Fruit fly (Drosophila melanogaster) whole organism, embryonic: Measurements from ENCODE around the gene CG8149.

Experiments
- Bdp1 ChIP-seq: fragments of 200-800 bp; sonication (Bioruptor generic); optimal IDR thresholded peaks from 3 replicates; lab custom pipeline; 2016; ENCODE audit warnings: missing biosample characterization, missing genetic modification characterization
- BtbVII ChIP-seq: fragments of 200-800 bp; sonication (Bioruptor generic); optimal IDR thresholded peaks from 3 replicates; lab custom pipeline; 2017; ENCODE audit warnings: missing biosample characterization, mild to moderate bottlenecking, missing genetic modification characterization
- CG12071 ChIP-seq: fragments of 200-800 bp; sonication (Bioruptor generic); optimal IDR thresholded peaks from 3 replicates; lab custom pipeline; 2018; ENCODE audit warnings: missing biosample characterization, mild to moderate bottlenecking, missing genetic modification characterization
- CG1233 ChIP-seq: fragments of 200-800 bp; sonication (Bioruptor generic); optimal IDR thresholded peaks from 4 replicates; lab custom pipeline; 2018; ENCODE audit warnings: missing biosample characterization, mild to moderate bottlenecking, missing genetic modification characterization
- CG12744 ChIP-seq: fragments of 200-800 bp; sonication (Bioruptor generic); optimal IDR thresholded peaks from 2 replicates; lab custom pipeline; 2016; ENCODE audit warnings: missing biosample characterization, missing genetic modification characterization
- CG12942 ChIP-seq: fragments of 200-800 bp; sonication (Bioruptor generic); optimal IDR thresholded peaks from 3 replicates; lab custom pipeline; 2016; ENCODE audit warnings: missing biosample characterization, missing genetic modification characterization
- CG13287 ChIP-seq: fragments of 200-800 bp; sonication (Bioruptor generic); IDR thresholded peaks from 2 replicates; pipeline ENCODE4 v1.3.6; 2022; ENCODE audit warnings: missing biosample characterization, missing genetic modification characterization; ENCODE audit not compliant: partially characterized antibody
- CG17359 ChIP-seq: fragments of 200-800 bp; sonication (Bioruptor generic); optimal IDR thresholded peaks from 3 replicates; lab custom pipeline; 2018; ENCODE audit warnings: missing biosample characterization, mild to moderate bottlenecking, missing genetic modification characterization, moderate library complexity
- CG17829 ChIP-seq: fragments of 200-800 bp; optimal IDR thresholded peaks from 2 replicates; lab custom pipeline; 2019; ENCODE audit warnings: missing biosample characterization, mild to moderate bottlenecking, missing genetic modification characterization, moderate library complexity
- CG18599 ChIP-seq: fragments of 200-800 bp; sonication (Bioruptor generic); optimal IDR thresholded peaks from 3 replicates; lab custom pipeline; 2017; ENCODE audit warnings: missing biosample characterization, missing genetic modification characterization, mild to moderate bottlenecking, moderate library complexity, missing genetic modification reagents
- CG2120 ChIP-seq: fragments of 200-800 bp; sonication (Bioruptor generic); optimal IDR thresholded peaks from 3 replicates; lab custom pipeline; 2016; ENCODE audit warnings: missing biosample characterization, missing genetic modification characterization
- CG2202 ChIP-seq: fragments of 200-800 bp; sonication (Bioruptor generic); optimal IDR thresholded peaks from 2 replicates; lab custom pipeline; 2018; ENCODE audit warnings: missing biosample characterization, mild to moderate bottlenecking, missing genetic modification characterization
- CG34376 ChIP-seq: fragments of 200-800 bp; sonication (Bioruptor generic); optimal IDR thresholded peaks from 2 replicates; lab custom pipeline; 2018; ENCODE audit warnings: missing biosample characterization, mild to moderate bottlenecking, missing genetic modification characterization
- CG34422 ChIP-seq: fragments of 200-800 bp; sonication (Bioruptor generic); IDR thresholded peaks from 3 replicates; pipeline ENCODE4 v1.3.6; 2022; ENCODE audit warnings: missing biosample characterization, missing genetic modification characterization
- CG4360 ChIP-seq: fragments of 200-800 bp; sonication (Bioruptor generic); IDR thresholded peaks from 2 replicates; pipeline ENCODE4 v1.3.6; 2022; ENCODE audit warnings: missing biosample characterization, missing genetic modification characterization
- CG4404 ChIP-seq: fragments of 200-800 bp; sonication (Bioruptor generic); IDR thresholded peaks from 2 replicates; pipeline ENCODE4 v1.3.6; 2022; ENCODE audit warnings: missing biosample characterization, missing genetic modification characterization
- CG4617 ChIP-seq: fragments of 200-800 bp; sonication (Bioruptor generic); optimal IDR thresholded peaks from 3 replicates; lab custom pipeline; 2016; ENCODE audit warnings: missing biosample characterization, missing genetic modification characterization, borderline replicate concordance
- CG6175 ChIP-seq: fragments of 200-800 bp; sonication (Bioruptor generic); IDR thresholded peaks from 3 replicates; pipeline ENCODE4 v1.3.6; 2022; ENCODE audit warnings: missing biosample characterization, missing genetic modification characterization
- CG6654 ChIP-seq: fragments of 200-800 bp; sonication (Bioruptor generic); optimal IDR thresholded peaks from 2 replicates; lab custom pipeline; 2017; ENCODE audit warnings: missing biosample characterization, mild to moderate bottlenecking, missing genetic modification characterization
- CG6689 ChIP-seq: fragments of 200-800 bp; sonication (Bioruptor generic); IDR thresholded peaks from 2 replicates; pipeline ENCODE4 v1.3.6; 2022; ENCODE audit warnings: missing biosample characterization, missing genetic modification characterization
- CG7372 ChIP-seq: fragments of 200-800 bp; sonication (Bioruptor generic); IDR thresholded peaks from 2 replicates; pipeline ENCODE4 v1.3.6; 2022; ENCODE audit warnings: missing biosample characterization, missing genetic modification characterization
- Dad ChIP-seq: fragments of 200-800 bp; sonication (Bioruptor generic); optimal IDR thresholded peaks from 3 replicates; lab custom pipeline; 2016; ENCODE audit warnings: missing biosample characterization, missing genetic modification characterization
- Fer3 ChIP-seq: fragments of 200-800 bp; sonication (Bioruptor generic); optimal IDR thresholded peaks from 2 replicates; lab custom pipeline; 2018; ENCODE audit warnings: missing biosample characterization, mild to moderate bottlenecking, missing genetic modification characterization, moderate library complexity
- Gsc ChIP-seq: fragments of 200-800 bp; sonication (Bioruptor generic); IDR thresholded peaks from 2 replicates; pipeline ENCODE4 v1.3.6; 2022; ENCODE audit warnings: missing biosample characterization, missing genetic modification characterization
- HLH54F ChIP-seq: fragments of 200-800 bp; sonication (Bioruptor generic); optimal IDR thresholded peaks from 3 replicates; lab custom pipeline; 2016; ENCODE audit warnings: missing biosample characterization, missing genetic modification characterization
- HmgZ ChIP-seq: fragments of 200-800 bp; sonication (Bioruptor generic); optimal IDR thresholded peaks from 2 replicates; lab custom pipeline; 2018; ENCODE audit warnings: missing biosample characterization, mild to moderate bottlenecking, missing genetic modification characterization
- Lpt ChIP-seq: fragments of >200 bp; optimal IDR thresholded peaks from 2 replicates; lab custom pipeline; 2018; ENCODE audit warnings: missing biosample characterization, missing genetic modification characterization
- Max ChIP-seq: fragments of 200-800 bp; sonication (Bioruptor generic); optimal IDR thresholded peaks from 2 replicates; lab custom pipeline; 2016; ENCODE audit warnings: missing biosample characterization, mild to moderate bottlenecking, missing genetic modification characterization
- NC2β ChIP-seq: fragments of 200-800 bp; sonication (Bioruptor generic); optimal IDR thresholded peaks from 2 replicates; lab custom pipeline; 2016; ENCODE audit warnings: missing biosample characterization, missing genetic modification characterization
- Sry-δ ChIP-seq: fragments of 200-800 bp; sonication (Bioruptor generic); optimal IDR thresholded peaks from 2 replicates; lab custom pipeline; 2016; ENCODE audit warnings: missing biosample characterization, missing genetic modification characterization
- YL-1 ChIP-seq: fragments of 200-800 bp; sonication (Bioruptor generic); optimal IDR thresholded peaks from 3 replicates; lab custom pipeline; 2017; ENCODE audit warnings: missing biosample characterization, mild to moderate bottlenecking, missing genetic modification characterization
- abd-A ChIP-seq: fragments of 200-800 bp; sonication (Bioruptor generic); optimal IDR thresholded peaks from 3 replicates; lab custom pipeline; 2019; ENCODE audit warnings: missing biosample characterization, mild to moderate bottlenecking, missing genetic modification characterization, moderate library complexity
- aop ChIP-seq: fragments of 200-800 bp; sonication (Bioruptor generic); IDR thresholded peaks from 2 replicates; pipeline ENCODE4 v1.3.6; 2022; ENCODE audit warnings: missing biosample characterization, missing genetic modification characterization
- ase ChIP-seq: fragments of 200-800 bp; sonication (Bioruptor generic); IDR thresholded peaks from 3 replicates; pipeline ENCODE4 v1.3.6; 2022; ENCODE audit warnings: missing biosample characterization, missing genetic modification characterization
- crp ChIP-seq, 2 experiments: fragments of 200-800 bp; sonication (Bioruptor generic); optimal IDR thresholded peaks; 2 replicates in 1 of 2; 3 replicates in 1 of 2; lab custom pipeline; 2017; ENCODE audit warnings: missing biosample characterization in 2 of 2, missing genetic modification characterization in 2 of 2, mild to moderate bottlenecking in 1 of 2, moderate library complexity in 1 of 2
- dysf ChIP-seq: fragments of 200-800 bp; sonication (Bioruptor generic); IDR thresholded peaks from 3 replicates; pipeline ENCODE4 v1.3.6; 2022; ENCODE audit warnings: missing biosample characterization, missing genetic modification characterization
- emc ChIP-seq: fragments of 200-800 bp; sonication (Bioruptor generic); optimal IDR thresholded peaks from 2 replicates; lab custom pipeline; 2016; ENCODE audit warnings: missing biosample characterization, missing genetic modification characterization
- eve ChIP-seq, 2 experiments: fragments of >200 bp; optimal IDR thresholded peaks; 2 replicates each; lab custom pipeline; 2017; ENCODE audit warnings: missing biosample characterization in 2 of 2, missing genetic modification characterization in 2 of 2
- fru ChIP-seq: fragments of >200 bp; optimal IDR thresholded peaks from 2 replicates; lab custom pipeline; 2017
- fu2 ChIP-seq: fragments of 200-800 bp; sonication (Bioruptor generic); optimal IDR thresholded peaks from 2 replicates; lab custom pipeline; 2016; ENCODE audit warnings: missing biosample characterization, missing genetic modification characterization
- gfzf ChIP-seq: fragments of 200-800 bp; sonication (Bioruptor generic); optimal IDR thresholded peaks from 2 replicates; lab custom pipeline; 2016; ENCODE audit warnings: missing biosample characterization, mild to moderate bottlenecking, missing genetic modification characterization, moderate library complexity
- hkb ChIP-seq, 2 experiments: fragments of 200-800 bp in 1 of 2; fragments of >200 bp in 1 of 2; sonication (Bioruptor generic) in 1 of 2; IDR thresholded peaks in 1 of 2; optimal IDR thresholded peaks in 1 of 2; 2 replicates each; pipeline versions ENCODE4 v1.3.6 to Lab custom; 2017 to 2022; ENCODE audit warnings: missing biosample characterization in 1 of 2, missing genetic modification characterization in 1 of 2
- ind ChIP-seq: fragments of 200-800 bp; sonication (Bioruptor generic); optimal IDR thresholded peaks from 3 replicates; lab custom pipeline; 2016; ENCODE audit warnings: missing biosample characterization, missing genetic modification characterization
- mirr ChIP-seq: fragments of 200-800 bp; sonication (Bioruptor generic); optimal IDR thresholded peaks from 3 replicates; lab custom pipeline; 2018; ENCODE audit warnings: missing biosample characterization, mild to moderate bottlenecking, missing genetic modification characterization
- nau ChIP-seq: fragments of 200-800 bp; sonication (Bioruptor generic); optimal IDR thresholded peaks from 3 replicates; lab custom pipeline; 2017; ENCODE audit warnings: missing biosample characterization, mild to moderate bottlenecking, missing genetic modification characterization, missing genetic modification reagents
- ranshi ChIP-seq: fragments of 200-800 bp; sonication (Bioruptor generic); IDR thresholded peaks from 2 replicates; pipeline ENCODE4 v1.3.6; 2022; ENCODE audit warnings: missing biosample characterization, missing genetic modification characterization
- row ChIP-seq: fragments of 200-800 bp; sonication (Bioruptor generic); IDR thresholded peaks from 3 replicates; pipeline ENCODE4 v1.3.6; 2022; ENCODE audit warnings: missing biosample characterization, missing genetic modification characterization
- sqz ChIP-seq: fragments of 200-800 bp; sonication (Bioruptor generic); optimal IDR thresholded peaks from 3 replicates; lab custom pipeline; 2018; ENCODE audit warnings: missing biosample characterization, mild to moderate bottlenecking, missing genetic modification characterization
- sr ChIP-seq: fragments of 200-800 bp; sonication (Bioruptor generic); IDR thresholded peaks from 3 replicates; pipeline ENCODE4 v1.3.6; 2022; ENCODE audit warnings: missing biosample characterization, missing genetic modification characterization
- usp ChIP-seq: fragments of >200 bp; optimal IDR thresholded peaks from 2 replicates; lab custom pipeline; 2017; ENCODE audit warnings: missing biosample characterization, missing genetic modification characterization
- wdn ChIP-seq: fragments of 200-800 bp; sonication (Bioruptor generic); IDR thresholded peaks from 2 replicates; pipeline ENCODE4 v1.3.6; 2022; ENCODE audit warnings: missing biosample characterization, missing genetic modification characterization
- zen ChIP-seq: fragments of 200-800 bp; sonication (Bioruptor generic); optimal IDR thresholded peaks from 3 replicates; lab custom pipeline; 2018; ENCODE audit warnings: missing biosample characterization, mild to moderate bottlenecking, missing genetic modification characterization, moderate library complexity

CG8149 gene

dm6 chr3R:9515860-9516344, 11.4 kb downstream of the CG8149 start, which contains the start of the genes mRpL47, CG8176 and Kdm3 (continued):
- TF ChIP-seq hkb (optimal IDR thresholded peaks at IDR 0.05; lab: Kevin White, UChicago) (no peak), hkb (GFP tag; IDR thresholded peaks at IDR 0.05; lab: Robert Waterston, UW) (no peak), CG6689 (GFP tag; lab: Robert Waterston, UW) (no peak), dysf (GFP tag; lab: Robert Waterston, UW) (no peak), fru (lab: Kevin White, UChicago) (no peak), zen (tag; lab: Kevin White, UChicago) (peak; percentile 66), CG2120 (peak; percentile 89), Bdp1 (GFP tag; lab: Kevin White, UChicago) (peak; percentile 58), CG4404 (GFP tag; lab: Robert Waterston, UW) (no peak), CG4360 (GFP tag; lab: Robert Waterston, UW) (no peak), usp (GFP tag; lab: Kevin White, UChicago) (no peak), NC2β (peak; percentile 78), CG4617 (GFP tag; lab: Kevin White, UChicago) (peak; percentile 97), Gsc (GFP tag; lab: Robert Waterston, UW) (no peak), BtbVII (GFP tag; lab: Kevin White, UChicago) (no peak), CG13287 (no peak), CG2202 (peak; percentile 19), sr (GFP tag; lab: Robert Waterston, UW) (no peak), CG12942 (GFP tag; lab: Kevin White, UChicago) (peak; percentile 61), Sry-δ (GFP tag; lab: Kevin White, UChicago) (peak; percentile 100), CG6654 (GFP tag; lab: Kevin White, UChicago) (no peak), row (GFP tag; lab: Robert Waterston, UW) (no peak), Max (peak; percentile 13), CG12071 (GFP tag; lab: Kevin White, UChicago) (no peak), HmgZ (tag; lab: Kevin White, UChicago) (peak; percentile 95), HLH54F (GFP tag; lab: Kevin White, UChicago) (peak; percentile 83), CG18599 (GFP tag; lab: Kevin White, UChicago) (peak; percentile 55), CG6175 (no peak), wdn (GFP tag; lab: Robert Waterston, UW) (no peak), YL-1 (peak; percentile 94), Fer3 (tag; lab: Kevin White, UChicago) (peak; percentile 60), ind (GFP tag; lab: Kevin White, UChicago) (peak; percentile 61), CG7372 (no peak), emc (peak; percentile 43), gfzf (GFP tag; lab: Kevin White, UChicago) (peak; percentile 67), abd-A (tag; lab: Kevin White, UChicago) (no peak), nau (GFP tag; lab: Kevin White, UChicago) (no peak), fu2 (GFP tag; lab: Kevin White, UChicago) (peak; percentile 69), CG17359 (tag; lab: Kevin White, UChicago) (no peak), ase (GFP tag; lab: Robert Waterston, UW) (no peak), Lpt (GFP tag; lab: Kevin White, UChicago) (no peak), aop (no peak), CG1233 (GFP tag; lab: Kevin White, UChicago) (peak; percentile 31), eve (GFP tag; optimal IDR thresholded peaks at IDR 0.05; lab: Kevin White, UChicago) (no peak), CG34422 (GFP tag; lab: Robert Waterston, UW) (no peak), sqz (peak; percentile 51), mirr (GFP tag; lab: Kevin White, UChicago) (peak; percentile 55), CG12744 (peak; percentile 48), ranshi (GFP tag; lab: Robert Waterston, UW) (no peak), CG34376 (peak; percentile 78), CG17829 (tag; lab: Kevin White, UChicago) (peak; percentile 82), Dad (GFP tag; lab: Kevin White, UChicago) (peak; percentile 72), crp (GFP tag; optimal IDR thresholded peaks at IDR 0.05; lab: Kevin White, UChicago) (peak; percentile 64 to 95)
